Fruit fly (Drosophila melanogaster): ENCODE data around the gene Plap.

- TF ChIP-seq psq (optimal IDR thresholded peaks at IDR 0.05) (no peak), usp (GFP tag; optimal IDR thresholded peaks at IDR 0.05) (no peak), CG8478 (optimal IDR thresholded peaks at IDR 0.05) (no peak), Dll (optimal IDR thresholded peaks at IDR 0.05) (no peak), pan (optimal IDR thresholded peaks at IDR 0.05) (no peak)
These were observed 33.2 kb downstream of the Plap start for dm6 chr2L:1136993-1137392.
